Worm (Caenorhabditis elegans): ENCODE data around the gene F46C8.1.

F46C8.1 gene

DNA sequence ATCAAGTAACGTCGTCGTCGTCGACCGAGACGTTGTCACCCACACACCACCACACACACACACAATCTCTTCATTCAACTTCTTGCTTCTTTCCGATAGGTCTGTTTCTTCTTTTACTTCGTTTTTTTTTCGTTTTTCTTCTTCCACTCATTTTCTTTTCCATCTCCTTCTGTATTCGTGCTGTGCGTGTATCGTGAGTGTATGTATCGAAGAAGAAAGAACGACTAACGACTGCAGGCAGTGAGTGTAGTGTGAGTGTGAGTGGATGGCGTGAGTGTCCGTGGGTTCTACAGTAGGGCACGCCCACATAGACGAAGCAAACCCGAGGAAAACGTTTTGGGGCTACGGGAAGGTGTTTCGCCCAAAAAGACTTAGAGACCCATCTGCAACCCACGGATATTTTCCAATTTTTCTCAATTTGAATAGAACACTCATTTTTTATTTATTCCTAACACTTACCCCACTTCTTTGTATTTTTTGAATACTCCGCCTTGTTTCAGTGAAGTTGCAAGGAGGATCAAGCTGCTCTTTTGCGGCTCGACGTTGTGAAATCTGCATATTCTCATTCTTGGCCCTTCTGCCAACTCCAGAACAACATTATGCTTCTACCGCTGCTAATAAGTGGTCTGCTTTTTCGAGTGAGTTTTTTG is 37.5 kb downstream of the F46C8.1 start, which contains the start of gene adt-2:
adt-2 (plus strand) TSS at position 600 of the 650 bp plus-strand sequence.
- TF ChIP-seq F13C5.2 (tag; optimal IDR thresholded peaks at IDR 0.05): no peak
- TF ChIP-seq ceh-36 (tag; optimal IDR thresholded peaks at IDR 0.05): no peak
- no peak for TF ChIP-seq B0310.2 (tag; optimal IDR thresholded peaks at IDR 0.05)

DNA sequence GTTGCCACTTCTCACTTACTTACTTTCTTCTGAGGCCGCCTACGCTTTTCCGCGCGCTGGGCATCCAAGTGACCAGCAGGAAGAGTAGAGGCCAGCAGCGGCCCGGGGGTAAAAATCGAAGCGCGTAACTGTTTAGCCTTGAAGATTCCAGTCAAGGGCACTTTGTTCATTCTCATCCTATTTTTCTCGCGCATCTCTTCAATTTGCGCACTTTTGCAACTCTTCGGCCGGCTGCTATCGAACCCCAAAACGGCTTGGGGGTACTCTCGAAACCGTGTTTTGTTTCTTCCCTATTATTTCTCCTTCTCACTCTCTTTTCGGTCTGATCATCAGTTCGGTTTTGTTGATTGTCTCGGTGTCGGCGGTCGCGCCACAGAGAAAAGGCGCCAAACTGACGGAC is 38.3 kb downstream of the F46C8.1 start:
- TF ChIP-seq hmbx-1 (tag; optimal IDR thresholded peaks at IDR 0.05) (no peak), hnd-1 (tag; optimal IDR thresholded peaks at IDR 0.05) (no peak), hmg-4 (GFP tag; optimal IDR thresholded peaks at IDR 0.05) (no peak), tbx-11 (GFP tag; IDR thresholded peaks at IDR 0.05) (no peak), scrt-1 (GFP tag; IDR thresholded peaks at IDR 0.05) (no peak), pes-1 (GFP tag; IDR thresholded peaks at IDR 0.05) (no peak), aly-1 (tag; optimal IDR thresholded peaks at IDR 0.05) (no peak), sea-1 (GFP tag; conservative IDR thresholded peaks at IDR 0.05) (no peak), tra-4 (tag; optimal IDR thresholded peaks at IDR 0.05) (no peak), ets-7 (tag; optimal IDR thresholded peaks at IDR 0.05) (no peak), ceh-13 (GFP tag; optimal IDR thresholded peaks at IDR 0.05) (no peak), F13C5.2 (tag; optimal IDR thresholded peaks at IDR 0.05) (no peak), tbx-37 (GFP tag; conservative IDR thresholded peaks at IDR 0.05) (no peak)

- TF ChIP-seq flt-1 (GFP tag; IDR thresholded peaks at IDR 0.05): no peak
- TF ChIP-seq hmbx-1 (tag; optimal IDR thresholded peaks at IDR 0.05): no peak
- TF ChIP-seq B0310.2 (tag; optimal IDR thresholded peaks at IDR 0.05): no peak
- TF ChIP-seq tra-4 (tag; optimal IDR thresholded peaks at IDR 0.05): no peak
- no peak for TF ChIP-seq tbx-11 (GFP tag; IDR thresholded peaks at IDR 0.05)
- TF ChIP-seq hmg-4 (GFP tag; optimal IDR thresholded peaks at IDR 0.05): no peak
- TF ChIP-seq ceh-36 (tag; optimal IDR thresholded peaks at IDR 0.05): no peak
Measured at ce11 chrX:7587741-7588235, 39.5 kb downstream of the F46C8.1 start.

DNA sequence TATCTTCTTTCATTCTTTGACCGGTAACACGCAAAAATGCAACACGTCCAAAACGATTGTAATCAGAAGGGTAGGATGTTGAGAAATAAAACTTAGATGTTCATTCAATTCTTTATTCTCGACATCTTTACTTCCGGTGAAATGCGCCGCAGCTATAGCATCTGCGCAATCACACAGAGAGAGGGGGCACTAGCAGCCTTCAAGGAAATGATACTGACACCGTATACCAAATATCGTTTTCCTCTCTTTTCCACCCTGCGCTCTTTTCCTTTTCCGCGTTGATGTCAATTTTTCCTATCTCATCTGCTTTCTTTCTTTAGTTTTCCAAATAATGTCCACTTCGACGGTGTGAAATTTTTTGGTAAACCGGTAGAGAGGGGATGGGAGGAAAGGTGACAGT is 42.5 kb downstream of the F46C8.1 start:
- TF ChIP-seq tbx-11 (GFP tag; IDR thresholded peaks at IDR 0.05) (no peak), sea-1 (GFP tag; conservative IDR thresholded peaks at IDR 0.05) (no peak), ets-7 (tag; optimal IDR thresholded peaks at IDR 0.05) (no peak), hnd-1 (tag; optimal IDR thresholded peaks at IDR 0.05) (no peak), F13C5.2 (tag; optimal IDR thresholded peaks at IDR 0.05) (no peak), scrt-1 (GFP tag; IDR thresholded peaks at IDR 0.05) (no peak), B0310.2 (tag; optimal IDR thresholded peaks at IDR 0.05) (no peak), ama-1 (optimal IDR thresholded peaks at IDR 0.05) (no peak), ceh-13 (GFP tag; optimal IDR thresholded peaks at IDR 0.05) (no peak), hmbx-1 (tag; optimal IDR thresholded peaks at IDR 0.05) (no peak), tbx-37 (GFP tag; conservative IDR thresholded peaks at IDR 0.05) (no peak), hmg-4 (GFP tag; optimal IDR thresholded peaks at IDR 0.05) (no peak), flt-1 (GFP tag; IDR thresholded peaks at IDR 0.05) (no peak), pes-1 (GFP tag; IDR thresholded peaks at IDR 0.05) (no peak), ceh-36 (tag; optimal IDR thresholded peaks at IDR 0.05) (no peak), aly-1 (tag; optimal IDR thresholded peaks at IDR 0.05) (no peak)

- no peak for TF ChIP-seq tbx-11 (GFP tag; IDR thresholded peaks at IDR 0.05)
- no peak for TF ChIP-seq tbx-37 (GFP tag; conservative IDR thresholded peaks at IDR 0.05)
- TF ChIP-seq pes-1 (GFP tag; IDR thresholded peaks at IDR 0.05): no peak
- no peak for TF ChIP-seq tra-4 (tag; optimal IDR thresholded peaks at IDR 0.05)
- no peak for TF ChIP-seq hmbx-1 (tag; optimal IDR thresholded peaks at IDR 0.05)
- TF ChIP-seq ceh-36 (tag; optimal IDR thresholded peaks at IDR 0.05): no peak
- TF ChIP-seq F13C5.2 (tag; optimal IDR thresholded peaks at IDR 0.05): no peak
- TF ChIP-seq hnd-1 (tag; optimal IDR thresholded peaks at IDR 0.05): no peak
- TF ChIP-seq flt-1 (GFP tag; IDR thresholded peaks at IDR 0.05): no peak
- no peak for TF ChIP-seq scrt-1 (GFP tag; IDR thresholded peaks at IDR 0.05)
- TF ChIP-seq ama-1 (optimal IDR thresholded peaks at IDR 0.05): no peak
- no peak for TF ChIP-seq aly-1 (tag; optimal IDR thresholded peaks at IDR 0.05)
- no peak for TF ChIP-seq sea-1 (GFP tag; conservative IDR thresholded peaks at IDR 0.05)
- no peak for TF ChIP-seq B0310.2 (tag; optimal IDR thresholded peaks at IDR 0.05)
- TF ChIP-seq hmg-4 (GFP tag; optimal IDR thresholded peaks at IDR 0.05): no peak
- TF ChIP-seq ets-7 (tag; optimal IDR thresholded peaks at IDR 0.05): no peak
- no peak for TF ChIP-seq ceh-13 (GFP tag; optimal IDR thresholded peaks at IDR 0.05)
Measured at ce11 chrX:7593931-7594544, 45.8 kb downstream of the F46C8.1 start.

DNA sequence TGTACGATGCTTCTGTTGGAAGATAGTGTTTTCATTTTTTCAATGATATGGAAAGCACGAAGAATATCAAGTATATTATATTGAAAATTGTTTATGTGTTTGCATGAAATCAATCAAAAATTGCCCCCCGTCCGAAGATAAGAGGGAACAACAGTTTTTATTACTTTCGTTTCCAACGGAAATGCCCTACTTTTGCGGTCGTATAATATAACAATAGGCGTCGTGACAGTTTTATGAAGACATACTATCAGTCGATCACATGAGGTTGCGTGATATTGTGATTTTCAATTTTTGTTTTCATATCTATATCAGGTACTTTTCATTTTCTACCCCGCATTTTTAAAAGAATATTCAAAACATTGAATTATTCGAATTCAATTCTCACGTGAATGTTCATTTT is 47.8 kb downstream of the F46C8.1 start:
- TF ChIP-seq pes-1 (GFP tag; IDR thresholded peaks at IDR 0.05) (no peak), tbx-11 (GFP tag; IDR thresholded peaks at IDR 0.05) (no peak), hmg-4 (GFP tag; optimal IDR thresholded peaks at IDR 0.05) (no peak), F13C5.2 (tag; optimal IDR thresholded peaks at IDR 0.05) (no peak), tbx-37 (GFP tag; conservative IDR thresholded peaks at IDR 0.05) (no peak), B0310.2 (tag; optimal IDR thresholded peaks at IDR 0.05) (no peak), ets-7 (tag; optimal IDR thresholded peaks at IDR 0.05) (no peak), hmbx-1 (tag; optimal IDR thresholded peaks at IDR 0.05) (no peak), ceh-13 (GFP tag; optimal IDR thresholded peaks at IDR 0.05) (no peak), scrt-1 (GFP tag; IDR thresholded peaks at IDR 0.05) (no peak), tra-4 (tag; optimal IDR thresholded peaks at IDR 0.05) (no peak), sea-1 (GFP tag; conservative IDR thresholded peaks at IDR 0.05) (no peak), flt-1 (GFP tag; IDR thresholded peaks at IDR 0.05) (no peak), hnd-1 (tag; optimal IDR thresholded peaks at IDR 0.05) (no peak), ama-1 (optimal IDR thresholded peaks at IDR 0.05) (no peak), ceh-36 (tag; optimal IDR thresholded peaks at IDR 0.05) (no peak), aly-1 (tag; optimal IDR thresholded peaks at IDR 0.05) (no peak)

DNA sequence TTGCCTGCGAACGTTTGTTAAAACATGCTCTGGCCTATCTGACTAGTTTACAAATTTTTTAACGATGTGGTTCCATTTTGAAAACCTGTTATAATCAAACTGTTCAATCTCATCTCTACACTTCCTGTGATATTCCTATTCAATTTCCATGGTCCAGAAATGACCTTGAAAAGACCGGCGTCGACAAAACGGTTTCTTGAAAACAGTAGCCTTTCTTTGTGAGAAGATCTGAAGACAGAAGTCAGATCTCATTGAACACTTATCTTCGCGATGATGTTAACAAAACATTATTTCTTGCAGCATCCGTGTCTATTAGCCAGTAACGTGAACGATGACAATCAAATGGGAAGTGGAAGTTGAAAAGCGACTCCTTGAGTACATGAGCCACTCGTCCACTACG is 48.4 kb downstream of the F46C8.1 start, which contains the start of gene C44E12.1:
C44E12.1 (plus strand) TSS at position 301 of the 400 bp plus-strand sequence.
- no peak for TF ChIP-seq sea-1 (GFP tag; conservative IDR thresholded peaks at IDR 0.05)
- TF ChIP-seq ceh-36 (tag; optimal IDR thresholded peaks at IDR 0.05): no peak
- TF ChIP-seq tbx-37 (GFP tag; conservative IDR thresholded peaks at IDR 0.05): no peak
- TF ChIP-seq ets-7 (tag; optimal IDR thresholded peaks at IDR 0.05): no peak
- no peak for TF ChIP-seq tbx-11 (GFP tag; IDR thresholded peaks at IDR 0.05)
- no peak for TF ChIP-seq B0310.2 (tag; optimal IDR thresholded peaks at IDR 0.05)
